In the genomic region with DNA sequence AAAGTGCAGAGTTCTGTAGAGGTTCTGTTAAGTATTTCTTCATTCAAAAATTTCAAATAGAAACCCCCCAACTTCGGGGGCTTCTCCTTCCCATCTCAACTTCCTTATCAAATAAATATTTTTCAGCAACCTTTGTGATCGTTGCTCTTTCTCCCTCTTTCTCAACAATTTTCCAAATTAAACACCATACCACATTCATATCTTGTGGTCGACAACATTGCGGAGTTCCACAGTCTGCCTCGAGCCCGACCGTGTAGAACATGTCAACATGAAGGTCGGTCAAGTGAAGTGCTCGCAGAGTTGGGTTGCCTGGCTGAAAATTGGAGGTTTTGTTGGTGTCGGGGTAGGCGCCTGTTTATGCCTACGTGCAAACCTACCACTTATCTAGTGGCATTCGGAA, we compare ENCODE assay signal across 2 worm cellular contexts.
TF ChIP-seq lines count a peak whose summit lies in the region.

No protein-coding gene starts in this region.

TF ChIP-seq in whole organism, L4 larva, 104 proteins besides CTCF, POLR2A, EP300 and RAD21:
- TF ChIP-seq nhr-42 (GFP tag; IDR thresholded peaks at IDR 0.05; lab: Robert Waterston, UW) (no peak), lin-29 (GFP tag; IDR thresholded peaks at IDR 0.05; lab: Robert Waterston, UW) (no peak), daf-16 (GFP tag; optimal IDR thresholded peaks at IDR 0.05; lab: Kevin White, UChicago) (no peak), daf-16 (tag; optimal IDR thresholded peaks at IDR 0.05; lab: Kevin White, UChicago) (peak; percentile 63), dmd-6 (GFP tag; IDR thresholded peaks at IDR 0.05; lab: Robert Waterston, UW) (peak; percentile 16; the same call in 1 of the 2 replicates), nhr-28 (tag; optimal IDR thresholded peaks at IDR 0.05; lab: Kevin White, UChicago) (peak; percentile 4)

TF ChIP-seq in whole organism, young adult, 124 proteins besides CTCF, POLR2A, EP300 and RAD21:
- TF ChIP-seq nhr-80 (tag; optimal IDR thresholded peaks at IDR 0.05; lab: Kevin White, UChicago): peak; percentile 63
- no peak for TF ChIP-seq nfya-2 (GFP tag; IDR thresholded peaks at IDR 0.05; lab: Robert Waterston, UW)
